Fruit fly (Drosophila melanogaster) whole organism, pupa: ENCODE results near the gene mRpS34.
A peak's percentile ranks its signal among the peaks of the same experiment; 100 is the strongest.

Experiments used
- CG10348 ChIP-seq: fragments of 200-800 bp; sonication (Bioruptor generic); IDR thresholded peaks from 2 replicates; pipeline ENCODE4 v1.3.6; 2022; ENCODE audit warnings: missing biosample characterization, missing genetic modification characterization
- CG12605 ChIP-seq: fragments of 200-800 bp; sonication (Bioruptor generic); IDR thresholded peaks from 2 replicates; pipeline ENCODE4 v1.3.6; 2022; ENCODE audit warnings: missing biosample characterization, missing genetic modification characterization
- CG13204 ChIP-seq: fragments of 200-800 bp; sonication (Bioruptor generic); optimal IDR thresholded peaks from 2 replicates; lab custom pipeline; 2018; ENCODE audit warnings: missing biosample characterization, mild to moderate bottlenecking, missing genetic modification characterization, moderate library complexity
- CG14655 ChIP-seq: fragments of 200-800 bp; sonication (Bioruptor generic); optimal IDR thresholded peaks from 3 replicates; lab custom pipeline; 2017; ENCODE audit warnings: mild to moderate bottlenecking, missing biosample characterization, missing genetic modification reagents, missing genetic modification characterization
- CG15710 ChIP-seq: fragments of 200-800 bp; sonication (Bioruptor generic); optimal IDR thresholded peaks from 2 replicates; lab custom pipeline; 2018; ENCODE audit warnings: missing biosample characterization, mild to moderate bottlenecking, missing genetic modification characterization, moderate library complexity
- CG17806 ChIP-seq: fragments of 200-800 bp; sonication (Bioruptor generic); optimal IDR thresholded peaks from 2 replicates; lab custom pipeline; 2018; ENCODE audit warnings: missing biosample characterization, mild to moderate bottlenecking, missing genetic modification characterization, moderate library complexity
- CG32121 ChIP-seq: fragments of 200-800 bp; sonication (Bioruptor generic); IDR thresholded peaks from 2 replicates; pipeline ENCODE4 v1.3.6; 2022; ENCODE audit warnings: missing biosample characterization, missing genetic modification characterization
- CG34367 ChIP-seq: fragments of 200-800 bp; sonication (Bioruptor generic); optimal IDR thresholded peaks from 2 replicates; lab custom pipeline; 2018; ENCODE audit warnings: missing biosample characterization, mild to moderate bottlenecking, missing genetic modification characterization
- CG4496 ChIP-seq: fragments of 200-800 bp; sonication (Bioruptor generic); IDR thresholded peaks from 3 replicates; pipeline ENCODE4 v1.3.6; 2022; ENCODE audit warnings: missing biosample characterization, missing genetic modification characterization
- CG8159 ChIP-seq: fragments of 200-800 bp; sonication (Bioruptor generic); optimal IDR thresholded peaks from 3 replicates; lab custom pipeline; 2018; ENCODE audit warnings: missing biosample characterization, mild to moderate bottlenecking, missing genetic modification characterization, moderate library complexity
- CG8301 ChIP-seq: fragments of 200-800 bp; sonication (Bioruptor generic); optimal IDR thresholded peaks from 2 replicates; lab custom pipeline; 2018; ENCODE audit warnings: missing biosample characterization, mild to moderate bottlenecking, missing genetic modification characterization
- CG9948 ChIP-seq: fragments of 200-800 bp; sonication (Bioruptor generic); optimal IDR thresholded peaks from 2 replicates; lab custom pipeline; 2018; ENCODE audit warnings: missing biosample characterization, mild to moderate bottlenecking, missing genetic modification characterization, moderate library complexity
- D1 ChIP-seq: fragments of 200-800 bp; sonication (Bioruptor generic); optimal IDR thresholded peaks from 2 replicates; lab custom pipeline; 2018; ENCODE audit warnings: missing biosample characterization, mild to moderate bottlenecking, missing genetic modification characterization, moderate library complexity
- EcR ChIP-seq: fragments of 200-800 bp; sonication (Bioruptor generic); optimal IDR thresholded peaks from 3 replicates; lab custom pipeline; 2019; ENCODE audit warnings: missing biosample characterization, missing genetic modification characterization, mild to moderate bottlenecking, moderate library complexity, missing genetic modification reagents
- Ets98B ChIP-seq: fragments of 200-800 bp; sonication (Bioruptor generic); IDR thresholded peaks from 2 replicates; pipeline ENCODE4 v1.3.6; 2022; ENCODE audit warnings: missing biosample characterization, missing genetic modification characterization
- Pif1A ChIP-seq: fragments of 200-800 bp; sonication (Bioruptor generic); optimal IDR thresholded peaks from 3 replicates; lab custom pipeline; 2016; ENCODE audit warnings: missing biosample characterization, missing genetic modification characterization
- Pif1B ChIP-seq: fragments of 200-800 bp; sonication (Bioruptor generic); optimal IDR thresholded peaks from 3 replicates; lab custom pipeline; 2016; ENCODE audit warnings: missing biosample characterization, missing genetic modification characterization
- Snoo ChIP-seq: fragments of 200-800 bp; sonication (Bioruptor generic); optimal IDR thresholded peaks from 3 replicates; lab custom pipeline; 2017; ENCODE audit warnings: missing biosample characterization, mild to moderate bottlenecking, missing genetic modification characterization, inconsistent platforms
- fd96Ca ChIP-seq: fragments of 200-800 bp; sonication (Bioruptor generic); IDR thresholded peaks from 3 replicates; pipeline ENCODE4 v1.3.6; 2022; ENCODE audit warnings: missing biosample characterization, missing genetic modification characterization
- gl ChIP-seq: fragments of 200-800 bp; sonication (Bioruptor generic); optimal IDR thresholded peaks from 2 replicates; lab custom pipeline; 2018; ENCODE audit warnings: missing biosample characterization, mild to moderate bottlenecking, missing genetic modification characterization
- rn ChIP-seq: fragments of 200-800 bp; sonication (Bioruptor generic); IDR thresholded peaks from 2 replicates; pipeline ENCODE4 v1.3.6; 2022; ENCODE audit warnings: missing biosample characterization, missing genetic modification characterization

Gene mRpS34

DNA sequence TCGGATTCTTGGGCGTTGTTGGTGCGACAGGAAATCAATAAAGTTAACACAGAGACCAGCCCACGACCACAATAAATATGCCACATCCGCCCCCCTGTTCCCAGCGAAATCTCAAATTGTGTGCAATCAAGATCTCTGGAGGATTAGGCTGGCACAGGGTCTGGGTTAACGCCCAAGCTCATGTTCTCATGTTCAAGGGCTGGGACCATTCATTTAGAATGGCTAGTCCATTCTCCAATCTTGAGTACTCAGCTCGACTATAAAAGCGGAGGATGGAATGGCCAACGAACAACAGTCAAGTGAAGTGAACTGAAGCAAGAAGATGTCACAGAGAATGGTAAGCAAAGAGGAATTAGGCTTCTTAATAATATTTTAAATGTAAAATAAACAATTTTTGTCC lies 14.9 kb upstream of the mRpS34 start, which contains the start of gene CG13056:
Gene CG13056, plus strand, starts transcription at position 301 of the 400 bp plus-strand sequence.
- TF ChIP-seq Ets98B (GFP tag; lab: Robert Waterston, UW) (no peak), CG4496 (no peak), fd96Ca (GFP tag; lab: Robert Waterston, UW) (no peak), Pif1B (GFP tag; lab: Kevin White, UChicago) (no peak), CG10348 (GFP tag; lab: Robert Waterston, UW) (no peak), Snoo (tag; lab: Kevin White, UChicago) (no peak), gl (tag; lab: Kevin White, UChicago) (no peak), CG17806 (no peak), CG32121 (GFP tag; lab: Robert Waterston, UW) (no peak), D1 (tag; lab: Kevin White, UChicago) (no peak), rn (no peak), CG8159 (tag; lab: Kevin White, UChicago) (no peak), EcR (GFP tag; lab: Kevin White, UChicago) (no peak), CG9948 (tag; lab: Kevin White, UChicago) (no peak), Pif1A (GFP tag; lab: Kevin White, UChicago) (no peak), CG8301 (tag; lab: Kevin White, UChicago) (no peak), CG12605 (GFP tag; lab: Robert Waterston, UW) (no peak), CG14655 (no peak), CG13204 (GFP tag; lab: Kevin White, UChicago) (no peak), CG15710 (tag; lab: Kevin White, UChicago) (no peak)

DNA sequence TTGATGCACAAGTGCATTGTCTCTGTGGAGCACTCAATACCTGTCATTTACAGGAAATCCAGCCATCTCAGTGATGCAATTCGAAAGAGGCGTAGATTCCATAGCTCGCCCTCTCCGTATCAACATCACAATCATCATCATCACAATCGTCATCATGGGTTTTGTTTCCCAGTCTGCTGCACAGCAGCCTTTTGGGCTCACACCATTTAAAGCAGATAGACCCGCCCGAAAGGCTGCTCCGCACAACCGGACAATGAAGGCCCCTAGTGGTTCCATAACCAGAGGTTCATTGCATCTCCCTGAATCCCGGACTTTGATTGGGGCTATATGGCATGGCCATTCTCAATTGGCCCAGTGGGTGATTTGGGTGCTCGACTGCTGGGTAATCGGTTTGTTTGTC lies 13.0 kb upstream of the mRpS34 start:
- TF ChIP-seq CG10348 (GFP tag; lab: Robert Waterston, UW) (no peak), CG4496 (peak; percentile 69; the same call in 2 of the 3 replicates), CG17806 (no peak), Snoo (tag; lab: Kevin White, UChicago) (no peak), CG13204 (GFP tag; lab: Kevin White, UChicago) (no peak), Pif1B (GFP tag; lab: Kevin White, UChicago) (no peak), CG32121 (GFP tag; lab: Robert Waterston, UW) (no peak), fd96Ca (GFP tag; lab: Robert Waterston, UW) (0 out of 3 replicates have a peak, but pooled peaks have one; percentile 15), EcR (GFP tag; lab: Kevin White, UChicago) (peak; percentile 25), gl (tag; lab: Kevin White, UChicago) (no peak), CG15710 (tag; lab: Kevin White, UChicago) (no peak)

DNA sequence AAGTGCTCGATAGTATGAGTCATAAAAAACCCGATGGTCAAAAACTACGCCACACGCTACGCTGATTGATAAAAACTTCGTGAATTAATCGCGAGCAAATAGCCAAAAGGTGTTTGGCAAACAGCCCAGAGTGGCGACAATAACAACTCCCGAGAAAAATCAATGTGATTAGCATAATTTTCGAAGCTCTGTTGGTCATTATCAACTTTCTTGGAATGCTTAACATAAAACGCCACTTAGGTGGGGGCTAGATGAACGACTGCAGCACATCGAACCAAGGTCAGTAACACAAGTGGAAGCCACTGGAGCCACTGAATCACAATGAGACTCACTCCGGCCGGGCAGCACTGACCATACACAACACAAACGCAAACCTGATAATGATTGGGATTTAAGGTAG lies 10.1 kb upstream of the mRpS34 start:
- TF ChIP-seq CG13204 (GFP tag; lab: Kevin White, UChicago) (no peak), Pif1A (GFP tag; lab: Kevin White, UChicago) (no peak), CG14655 (no peak), gl (tag; lab: Kevin White, UChicago) (no peak), CG8159 (tag; lab: Kevin White, UChicago) (no peak), CG34367 (tag; lab: Kevin White, UChicago) (no peak), CG4496 (no peak), EcR (GFP tag; lab: Kevin White, UChicago) (no peak), CG8301 (tag; lab: Kevin White, UChicago) (no peak)
- TF ChIP-seq, all 21 proteins: peak for 0

dm6 chr3L:16338703-16339102 lies 9.2 kb upstream of the mRpS34 start, which contains the start of gene CG4998:
CG4998 (plus strand) TSS chr3L:16339003.
- TF ChIP-seq D1 (tag; lab: Kevin White, UChicago) (no peak), CG14655 (no peak), CG17806 (no peak), CG13204 (GFP tag; lab: Kevin White, UChicago) (no peak), Pif1B (GFP tag; lab: Kevin White, UChicago) (no peak), CG15710 (tag; lab: Kevin White, UChicago) (no peak), rn (no peak), CG32121 (GFP tag; lab: Robert Waterston, UW) (no peak), CG9948 (tag; lab: Kevin White, UChicago) (no peak), Ets98B (GFP tag; lab: Robert Waterston, UW) (no peak), Snoo (tag; lab: Kevin White, UChicago) (no peak), EcR (GFP tag; lab: Kevin White, UChicago) (no peak), CG12605 (GFP tag; lab: Robert Waterston, UW) (no peak), Pif1A (GFP tag; lab: Kevin White, UChicago) (no peak)
- TF ChIP-seq, all 21 proteins: peak for 0

- TF ChIP-seq CG9948 (tag; lab: Kevin White, UChicago) (no peak), gl (tag; lab: Kevin White, UChicago) (no peak), CG8301 (tag; lab: Kevin White, UChicago) (no peak), fd96Ca (GFP tag; lab: Robert Waterston, UW) (no peak), Pif1B (GFP tag; lab: Kevin White, UChicago) (no peak), CG32121 (GFP tag; lab: Robert Waterston, UW) (no peak), Snoo (tag; lab: Kevin White, UChicago) (no peak), CG15710 (tag; lab: Kevin White, UChicago) (no peak), CG17806 (no peak), CG34367 (tag; lab: Kevin White, UChicago) (no peak), rn (no peak), CG4496 (no peak), EcR (GFP tag; lab: Kevin White, UChicago) (no peak), Ets98B (GFP tag; lab: Robert Waterston, UW) (no peak; the same call in 1 of the 2 replicates), Pif1A (GFP tag; lab: Kevin White, UChicago) (no peak)
Observed at dm6 chr3L:16339463-16339862, 8.4 kb upstream of the mRpS34 start.

DNA sequence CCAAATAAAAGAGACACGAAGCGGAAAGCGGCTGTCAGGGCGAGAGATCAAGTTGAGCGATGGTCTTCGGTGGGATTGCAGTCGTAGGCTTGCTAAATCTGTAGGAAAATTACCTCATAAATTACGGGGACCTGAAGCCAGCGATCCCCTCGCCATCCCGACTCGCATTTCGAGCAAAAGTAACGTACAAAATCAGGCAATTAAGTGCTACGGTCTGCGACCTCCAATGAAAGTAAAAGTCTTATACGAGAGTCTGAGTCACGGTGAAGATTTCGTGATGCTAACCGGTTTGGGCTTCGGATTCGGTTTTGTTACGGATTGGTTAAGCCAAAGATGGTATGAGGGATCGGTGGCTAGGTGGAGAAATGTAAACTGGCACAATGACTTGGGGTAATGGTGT lies 8.0 kb upstream of the mRpS34 start:
- TF ChIP-seq D1 (tag; lab: Kevin White, UChicago) = no peak
- no peak for TF ChIP-seq CG9948 (tag; lab: Kevin White, UChicago)
- peak; percentile 35 for TF ChIP-seq EcR (GFP tag; lab: Kevin White, UChicago)
